Worm (Caenorhabditis elegans): Measurements from ENCODE around the gene sre-13.

Gene sre-13

DNA sequence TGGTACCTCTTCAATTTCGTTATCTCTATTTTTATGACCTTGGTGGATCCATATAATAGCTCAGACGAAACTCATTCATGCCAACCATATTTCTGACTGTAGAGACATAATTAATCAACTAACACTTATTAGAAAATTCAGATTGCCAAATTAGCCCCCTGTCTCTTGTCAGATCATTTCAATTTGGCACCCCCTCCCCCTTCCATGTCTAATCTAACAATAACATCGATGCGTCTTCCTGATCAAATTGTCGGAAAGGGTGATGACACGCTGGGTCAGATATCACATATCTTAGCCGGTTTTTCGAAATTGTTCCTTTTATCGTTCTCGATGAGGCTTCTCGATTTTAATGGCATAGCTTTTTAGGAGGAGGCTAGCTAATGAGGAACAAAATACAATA lies 25.3 kb downstream of the sre-13 start:
- no peak for TF ChIP-seq ceh-27 (GFP tag; optimal IDR thresholded peaks at IDR 0.05)
- TF ChIP-seq snpc-1.3 (tag; optimal IDR thresholded peaks at IDR 0.05; ENCODE audit: insufficient read depth), result no peak
- no peak for TF ChIP-seq ceh-79 (tag; optimal IDR thresholded peaks at IDR 0.05)
- TF ChIP-seq hrde-1 (tag; optimal IDR thresholded peaks at IDR 0.05; ENCODE audit: borderline replicate concordance), result no peak
- no peak for TF ChIP-seq ekl-4 (GFP tag; IDR thresholded peaks at IDR 0.05)
- TF ChIP-seq nfyb-1 (GFP tag; IDR thresholded peaks at IDR 0.05), result no peak
- TF ChIP-seq dox-1 (GFP tag; IDR thresholded peaks at IDR 0.05), result no peak
- TF ChIP-seq F10E7.11 (tag; optimal IDR thresholded peaks at IDR 0.05), result no peak
- TF ChIP-seq akir-1 (GFP tag; optimal IDR thresholded peaks at IDR 0.05), result no peak
- no peak for TF ChIP-seq rec-8 (tag; optimal IDR thresholded peaks at IDR 0.05)

DNA sequence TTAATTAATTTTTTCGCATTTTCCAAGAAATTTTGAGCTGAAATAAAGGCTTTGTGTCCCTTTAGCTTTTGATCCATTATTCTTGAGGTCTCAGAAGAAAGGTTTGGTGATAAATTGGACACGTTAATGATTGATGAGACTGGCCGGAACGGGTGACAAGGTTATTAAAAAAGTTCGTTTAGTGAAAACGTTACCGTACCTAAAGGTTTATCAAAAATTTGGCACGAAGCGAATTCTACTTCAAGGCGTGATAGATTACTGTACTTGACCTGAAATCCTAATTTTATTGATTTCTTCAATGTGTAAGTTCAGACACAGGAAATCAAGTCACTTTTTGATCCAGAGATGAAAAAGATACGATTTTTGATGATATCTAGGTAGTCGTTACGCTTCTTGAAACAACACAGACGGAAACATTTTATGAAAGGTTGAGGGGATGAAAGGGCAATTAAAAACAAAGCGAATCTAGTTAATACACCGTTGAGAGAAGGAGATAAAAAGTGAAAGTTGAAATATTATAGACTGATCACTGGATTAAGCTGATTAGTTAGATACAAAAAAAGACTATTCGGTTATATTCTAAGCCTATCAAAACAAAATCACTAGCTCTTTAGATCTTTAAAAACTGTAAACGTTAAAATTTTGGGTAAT lies 26.0 kb downstream of the sre-13 start:
- TF ChIP-seq nhr-27 (tag; optimal IDR thresholded peaks at IDR 0.05) (no peak), nhr-179 (tag; optimal IDR thresholded peaks at IDR 0.05) (no peak), lin-54 (GFP tag; optimal IDR thresholded peaks at IDR 0.05) (no peak), mes-4 (tag; optimal IDR thresholded peaks at IDR 0.05) (no peak), ama-1 (optimal IDR thresholded peaks at IDR 0.05) (peak; percentile 35), ama-1 (GFP tag; optimal IDR thresholded peaks at IDR 0.05) (no peak)

DNA sequence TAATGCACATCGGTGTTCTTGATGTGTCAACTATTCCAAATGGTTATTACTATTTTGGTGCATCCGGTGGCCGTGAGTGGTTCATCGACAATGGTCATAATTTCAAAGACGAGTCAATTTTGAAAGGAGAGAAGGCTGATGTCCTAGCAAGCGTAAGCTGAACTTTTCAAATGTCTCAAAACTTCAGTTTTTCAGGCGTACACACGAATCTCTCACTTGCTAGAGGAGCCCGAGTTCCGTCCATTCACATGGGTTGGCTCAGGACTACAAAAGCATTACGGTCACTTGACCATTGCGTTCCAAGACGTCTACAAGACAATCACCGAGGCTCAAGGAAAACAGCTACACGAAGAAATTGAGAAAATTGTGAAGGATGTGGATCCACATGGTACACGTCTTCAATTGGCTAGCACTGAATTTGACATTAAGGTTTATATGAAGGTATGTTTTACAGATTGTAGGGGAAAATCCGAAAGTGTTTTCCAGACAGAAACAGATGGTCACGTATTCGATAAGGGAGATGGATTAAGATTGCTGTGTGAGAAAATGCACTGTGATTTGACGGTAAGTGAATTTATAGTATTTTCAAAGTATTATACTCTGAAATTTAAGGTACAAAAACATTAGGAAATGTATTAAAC lies 27.2 kb downstream of the sre-13 start:
- TF ChIP-seq F52B5.7 (tag; optimal IDR thresholded peaks at IDR 0.05) (peak; percentile 1), xnd-1 (tag; optimal IDR thresholded peaks at IDR 0.05) (no peak), sdz-38 (tag; optimal IDR thresholded peaks at IDR 0.05) (no peak)

DNA sequence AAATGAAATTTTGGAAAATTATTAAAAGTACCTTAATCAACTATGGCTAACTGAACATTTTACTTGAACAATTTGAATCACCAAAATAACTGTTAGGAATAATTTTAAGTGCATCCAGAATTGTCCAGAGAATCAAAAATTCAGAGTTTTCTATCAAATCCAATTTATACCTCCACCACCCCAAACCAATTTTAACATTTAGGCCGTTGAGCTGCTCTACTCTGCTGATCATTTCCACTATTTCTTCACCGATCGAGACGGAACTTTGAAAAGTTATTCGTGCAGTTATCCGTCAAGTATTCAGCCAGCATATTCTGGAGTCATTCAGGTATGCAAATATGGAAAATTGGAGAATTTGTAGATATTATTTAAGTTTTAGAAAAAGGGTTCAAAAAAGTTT lies 28.1 kb downstream of the sre-13 start:
- TF ChIP-seq Y67H2A.10 (GFP tag; conservative IDR thresholded peaks at IDR 0.05) (no peak), ama-1 (optimal IDR thresholded peaks at IDR 0.05) (peak; percentile 40), ama-1 (GFP tag; optimal IDR thresholded peaks at IDR 0.05) (no peak)

DNA sequence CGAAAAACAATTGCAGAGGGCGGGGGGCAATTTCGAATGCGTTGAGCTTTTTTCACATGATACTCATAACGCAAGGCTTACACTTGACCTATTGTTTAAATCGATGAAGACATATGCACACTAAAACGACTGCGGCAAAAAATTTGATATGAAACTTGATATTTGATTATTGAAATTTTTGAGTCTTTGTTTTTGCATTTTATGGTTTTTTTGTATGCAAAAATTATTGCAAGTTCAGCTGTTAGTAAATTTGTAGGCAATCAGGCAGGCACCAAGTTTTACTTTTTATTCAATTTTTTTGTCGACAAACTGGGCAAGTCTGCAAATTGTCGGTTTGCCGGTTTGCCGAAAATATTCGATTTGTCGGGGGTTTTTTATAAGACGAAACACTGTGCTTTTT lies 30.5 kb downstream of the sre-13 start, which contains the start of gene arl-3:
Gene arl-3 (plus strand): TSS at position 301 of the 400 bp plus-strand sequence.
- 0 out of 2 replicates have a peak, but pooled peaks have one; percentile 40 for TF ChIP-seq Y53G8AR.9 (GFP tag; conservative IDR thresholded peaks at IDR 0.05)
- no peak for TF ChIP-seq ztf-25 (GFP tag; IDR thresholded peaks at IDR 0.05)

DNA sequence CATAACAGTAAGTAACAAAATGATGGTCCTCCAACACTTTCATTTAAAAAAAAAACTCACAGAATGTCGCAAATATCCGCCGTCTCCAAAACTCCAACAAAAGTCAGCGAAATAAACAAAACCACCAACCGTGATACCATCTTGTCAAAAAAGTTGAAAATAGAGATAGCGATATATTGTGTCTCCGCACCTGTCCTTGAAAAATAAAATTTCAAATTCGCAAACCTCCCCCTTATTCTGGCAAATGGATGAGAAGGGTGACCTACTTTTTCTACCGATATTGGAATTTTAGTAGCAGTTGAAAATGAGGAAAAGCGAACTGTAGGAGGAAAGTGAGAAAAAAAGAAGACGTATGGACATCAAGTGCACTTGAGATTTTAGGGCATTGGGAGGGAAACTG lies 31.2 kb downstream of the sre-13 start, which contains the start of gene F19H8.2:
Gene F19H8.2 (minus strand): TSS at position 391 of the 400 bp plus-strand sequence.
- TF ChIP-seq C06A6.2 (GFP tag; conservative IDR thresholded peaks at IDR 0.05) (no peak), Y53G8AR.9 (GFP tag; conservative IDR thresholded peaks at IDR 0.05) (0 out of 2 replicates have a peak, but pooled peaks have one; percentile 34), B0336.3 (GFP tag; IDR thresholded peaks at IDR 0.05) (no peak), ceh-27 (GFP tag; optimal IDR thresholded peaks at IDR 0.05) (peak; percentile 32), lsl-1 (GFP tag; optimal IDR thresholded peaks at IDR 0.05) (no peak), nhr-179 (tag; optimal IDR thresholded peaks at IDR 0.05) (no peak), nfya-1 (tag; optimal IDR thresholded peaks at IDR 0.05; ENCODE audit: borderline replicate concordance, insufficient read depth) (no peak), attf-6 (GFP tag; IDR thresholded peaks at IDR 0.05) (no peak), F33H1.4 (GFP tag; IDR thresholded peaks at IDR 0.05) (no peak), B0019.2 (GFP tag; conservative IDR thresholded peaks at IDR 0.05) (no peak), K11D2.4 (GFP tag; IDR thresholded peaks at IDR 0.05) (no peak), K12H6.12 (tag; optimal IDR thresholded peaks at IDR 0.05) (no peak)

Measured in whole organism, young adult.